Worm (Caenorhabditis elegans): ENCODE measurements around the gene pyk-2.

Gene pyk-2

ce11 chrIV:10884263-10884662 is 25.4 kb upstream of the pyk-2 start, which contains the start of gene F13E9.5:
Gene F13E9.5, minus strand, starts transcription at chrIV:10884363.
- TF ChIP-seq fos-1 (tag; optimal IDR thresholded peaks at IDR 0.05) = no peak
- no peak for TF ChIP-seq R02D3.7 (tag; optimal IDR thresholded peaks at IDR 0.05)
- TF ChIP-seq zag-1 (tag; optimal IDR thresholded peaks at IDR 0.05) = no peak
- no peak for TF ChIP-seq aly-2 (tag; optimal IDR thresholded peaks at IDR 0.05)
- TF ChIP-seq ceh-16 (tag; optimal IDR thresholded peaks at IDR 0.05) = no peak
- TF ChIP-seq lin-39 (tag; optimal IDR thresholded peaks at IDR 0.05) = no peak
- TF ChIP-seq C34F6.9 (tag; optimal IDR thresholded peaks at IDR 0.05) = no peak
- TF ChIP-seq snpc-4 (tag; optimal IDR thresholded peaks at IDR 0.05) = no peak
- no peak for TF ChIP-seq ceh-82 (tag; optimal IDR thresholded peaks at IDR 0.05)

- TF ChIP-seq elt-3 (tag; optimal IDR thresholded peaks at IDR 0.05) = no peak
These were observed 23.8 kb upstream of the pyk-2 start, which contains the start of gene srlf-11 for ce11 chrIV:10885915-10886314. Gene srlf-11, minus strand, starts transcription at chrIV:10886015.

- TF ChIP-seq lin-11 (tag; optimal IDR thresholded peaks at IDR 0.05) = no peak
- TF ChIP-seq nhr-21 (tag; optimal IDR thresholded peaks at IDR 0.05) = no peak
- no peak for TF ChIP-seq gmeb-1 (tag; optimal IDR thresholded peaks at IDR 0.05)
- no peak for TF ChIP-seq Y55F3AM.14 (GFP tag; optimal IDR thresholded peaks at IDR 0.05)
- TF ChIP-seq ceh-16 (tag; optimal IDR thresholded peaks at IDR 0.05) = no peak
- TF ChIP-seq nhr-23 (tag; optimal IDR thresholded peaks at IDR 0.05) = no peak
- TF ChIP-seq nhr-237 (tag; optimal IDR thresholded peaks at IDR 0.05) = no peak
- TF ChIP-seq zag-1 (tag; optimal IDR thresholded peaks at IDR 0.05) = no peak
- TF ChIP-seq snpc-4 (tag; optimal IDR thresholded peaks at IDR 0.05) = no peak
- no peak for TF ChIP-seq nhr-12 (tag; optimal IDR thresholded peaks at IDR 0.05)
- TF ChIP-seq ztf-1 (GFP tag; conservative IDR thresholded peaks at IDR 0.05) = no peak
- TF ChIP-seq peb-1 (tag; optimal IDR thresholded peaks at IDR 0.05) = no peak
- TF ChIP-seq elt-3 (tag; optimal IDR thresholded peaks at IDR 0.05) = no peak
- TF ChIP-seq dmd-4 (tag; optimal IDR thresholded peaks at IDR 0.05) = no peak
- TF ChIP-seq alr-1 (tag; optimal IDR thresholded peaks at IDR 0.05) = no peak
- TF ChIP-seq ztf-11 (tag; optimal IDR thresholded peaks at IDR 0.05) = no peak
- TF ChIP-seq ceh-82 (tag; optimal IDR thresholded peaks at IDR 0.05) = no peak
- no peak for TF ChIP-seq sem-4 (tag; optimal IDR thresholded peaks at IDR 0.05)
These were observed 22.4 kb upstream of the pyk-2 start, which contains the start of gene F13E9.16 for ce11 chrIV:10887285-10887684. Gene F13E9.16, minus strand, starts transcription at chrIV:10887385.

ce11 chrIV:10889820-10890462 is 19.8 kb upstream of the pyk-2 start, which contains the start of gene F13E9.15:
Gene F13E9.15, minus strand, starts transcription at chrIV:10889870.
- TF ChIP-seq ceh-82 (tag; optimal IDR thresholded peaks at IDR 0.05) = no peak
- TF ChIP-seq lin-11 (tag; optimal IDR thresholded peaks at IDR 0.05) = no peak
- no peak for TF ChIP-seq sem-4 (tag; optimal IDR thresholded peaks at IDR 0.05)
- TF ChIP-seq nhr-21 (tag; optimal IDR thresholded peaks at IDR 0.05) = no peak
- TF ChIP-seq ztf-1 (GFP tag; conservative IDR thresholded peaks at IDR 0.05) = no peak
- TF ChIP-seq skn-1 (tag; optimal IDR thresholded peaks at IDR 0.05) = no peak
- TF ChIP-seq nhr-6 (tag; optimal IDR thresholded peaks at IDR 0.05) = no peak
- TF ChIP-seq nhr-129 (tag; optimal IDR thresholded peaks at IDR 0.05) = no peak
- no peak for TF ChIP-seq nhr-12 (tag; optimal IDR thresholded peaks at IDR 0.05)
- no peak for TF ChIP-seq nhr-23 (tag; optimal IDR thresholded peaks at IDR 0.05)
- TF ChIP-seq blmp-1 (tag; optimal IDR thresholded peaks at IDR 0.05; ENCODE audit: insufficient read depth) = no peak
- no peak for TF ChIP-seq gmeb-1 (tag; optimal IDR thresholded peaks at IDR 0.05)
- no peak for TF ChIP-seq aly-2 (tag; optimal IDR thresholded peaks at IDR 0.05)
- TF ChIP-seq zag-1 (tag; optimal IDR thresholded peaks at IDR 0.05) = no peak

DNA sequence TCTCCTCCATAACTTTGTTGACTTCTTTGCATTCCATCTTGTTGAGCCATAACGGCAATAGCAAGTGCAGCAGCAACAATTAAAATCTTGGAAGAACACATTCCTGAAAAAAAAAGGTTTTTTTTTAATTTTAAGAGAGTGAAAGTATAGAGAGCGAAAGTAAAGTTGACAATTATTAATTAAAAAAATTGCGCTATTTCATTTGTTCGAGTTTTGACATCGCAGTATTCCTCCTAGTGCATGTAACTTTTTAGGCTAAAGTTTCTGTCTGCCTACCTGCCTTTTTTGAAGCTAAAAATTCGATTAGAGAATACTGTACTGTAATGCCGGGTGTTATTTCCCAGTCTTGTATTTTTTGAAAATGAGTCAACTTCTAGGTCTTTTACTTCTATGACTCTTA is 17.7 kb upstream of the pyk-2 start, which contains the start of gene srlf-12:
srlf-12 (minus strand) TSS at position 101 of the 400 bp plus-strand sequence.
- TF ChIP-seq elt-3 (tag; optimal IDR thresholded peaks at IDR 0.05) (no peak), ztf-4 (tag; optimal IDR thresholded peaks at IDR 0.05) (no peak), ceh-16 (tag; optimal IDR thresholded peaks at IDR 0.05) (no peak), ztf-1 (GFP tag; conservative IDR thresholded peaks at IDR 0.05) (no peak)

ce11 chrIV:10894255-10894654 is 15.5 kb upstream of the pyk-2 start, which contains the start of gene srlf-14:
Gene srlf-14, minus strand, starts transcription at chrIV:10894355.
- TF ChIP-seq blmp-1 (tag; optimal IDR thresholded peaks at IDR 0.05; ENCODE audit: insufficient read depth) (no peak), unc-39 (tag; optimal IDR thresholded peaks at IDR 0.05) (no peak), lsy-2 (tag; optimal IDR thresholded peaks at IDR 0.05) (no peak), sma-9 (GFP tag; optimal IDR thresholded peaks at IDR 0.05) (no peak), sma-9 (tag; optimal IDR thresholded peaks at IDR 0.05) (no peak), nhr-237 (tag; optimal IDR thresholded peaks at IDR 0.05) (no peak), Y55F3AM.14 (GFP tag; optimal IDR thresholded peaks at IDR 0.05) (no peak), egl-27 (tag; optimal IDR thresholded peaks at IDR 0.05) (no peak), fos-1 (tag; optimal IDR thresholded peaks at IDR 0.05) (no peak), peb-1 (tag; optimal IDR thresholded peaks at IDR 0.05) (no peak), sma-3 (GFP tag; optimal IDR thresholded peaks at IDR 0.05) (no peak), nhr-6 (tag; optimal IDR thresholded peaks at IDR 0.05) (no peak), ztf-4 (tag; optimal IDR thresholded peaks at IDR 0.05) (no peak), ztf-11 (tag; optimal IDR thresholded peaks at IDR 0.05) (no peak), ama-1 (optimal IDR thresholded peaks at IDR 0.05) (no peak)

Data from whole organism, L2 larva.